Fruit fly (Drosophila melanogaster) whole organism, adult: ENCODE data around the gene CG44422.

Experiments
- CG33017 ChIP-seq: fragments of 200-800 bp; sonication (Bioruptor generic); optimal IDR thresholded peaks from 2 replicates; lab custom pipeline; 2018; ENCODE audit warnings: missing biosample characterization, mild to moderate bottlenecking, missing genetic modification characterization, moderate library complexity
- cnc ChIP-seq, 2 experiments: fragments of >200 bp; optimal IDR thresholded peaks; 2 replicates each; lab custom pipeline; 2017
- ovo ChIP-seq: fragments of 200-800 bp; sonication (Bioruptor generic); optimal IDR thresholded peaks from 2 replicates; lab custom pipeline; 2016; ENCODE audit warnings: missing biosample characterization, missing genetic modification characterization
- pad ChIP-seq: fragments of 200-800 bp; sonication (Bioruptor generic); optimal IDR thresholded peaks from 3 replicates; lab custom pipeline; 2017; ENCODE audit warnings: missing biosample characterization, missing genetic modification characterization, mild to moderate bottlenecking, moderate library complexity, missing genetic modification reagents
- toe ChIP-seq: fragments of 200-800 bp; sonication (Bioruptor generic); optimal IDR thresholded peaks from 2 replicates; lab custom pipeline; 2016; ENCODE audit warnings: missing biosample characterization, missing genetic modification characterization

dm6 chrX:11302683-11303082, at the start of gene CG44422:
- TF ChIP-seq pad (GFP tag; lab: Kevin White, UChicago) (no peak), toe (GFP tag; lab: Kevin White, UChicago) (no peak), CG33017 (tag; lab: Kevin White, UChicago) (no peak), cnc (optimal IDR thresholded peaks at IDR 0.05; lab: Kevin White, UChicago) (no peak), ovo (GFP tag; lab: Kevin White, UChicago) (no peak)
